Worm (Caenorhabditis elegans): Measurements from ENCODE around the gene acl-14.

acl-14 gene

ce11 chrV:9349687-9350086 lies 16.3 kb upstream of the acl-14 start, which contains the start of gene srx-47:
TSS of gene srx-47 (plus strand) at chrV:9349987.
- TF ChIP-seq W03F9.2 (tag; optimal IDR thresholded peaks at IDR 0.05) (no peak), dao-5 (tag; optimal IDR thresholded peaks at IDR 0.05) (no peak), him-1 (tag; optimal IDR thresholded peaks at IDR 0.05) (no peak)

- TF ChIP-seq him-1 (tag; optimal IDR thresholded peaks at IDR 0.05): no peak
- TF ChIP-seq W03F9.2 (tag; optimal IDR thresholded peaks at IDR 0.05): no peak
These were observed 13.4 kb upstream of the acl-14 start, which contains the start of the genes K07B1.7 and try-5 for ce11 chrV:9346804-9347203. TSS of gene K07B1.7 (minus strand) at chrV:9346962. TSS of gene try-5 (plus strand) at chrV:9347044.

- TF ChIP-seq W03F9.2 (tag; optimal IDR thresholded peaks at IDR 0.05) (peak; percentile 89), dao-5 (tag; optimal IDR thresholded peaks at IDR 0.05) (no peak), him-1 (tag; optimal IDR thresholded peaks at IDR 0.05) (peak; percentile 96)
These were observed 10.5 kb upstream of the acl-14 start, which contains the start of gene tos-1 for ce11 chrV:9343629-9344624. TSS of gene tos-1 (minus strand) at chrV:9344203.

ce11 chrV:9342965-9343628 lies 9.7 kb upstream of the acl-14 start:
- no peak for TF ChIP-seq W03F9.2 (tag; optimal IDR thresholded peaks at IDR 0.05)
- no peak for TF ChIP-seq dao-5 (tag; optimal IDR thresholded peaks at IDR 0.05)
- TF ChIP-seq him-1 (tag; optimal IDR thresholded peaks at IDR 0.05): no peak

- no peak for TF ChIP-seq dao-5 (tag; optimal IDR thresholded peaks at IDR 0.05)
- no peak for TF ChIP-seq W03F9.2 (tag; optimal IDR thresholded peaks at IDR 0.05)
- TF ChIP-seq him-1 (tag; optimal IDR thresholded peaks at IDR 0.05): no peak
These were observed 6.9 kb upstream of the acl-14 start for ce11 chrV:9340318-9340717.

- TF ChIP-seq W03F9.2 (tag; optimal IDR thresholded peaks at IDR 0.05): no peak
- TF ChIP-seq him-1 (tag; optimal IDR thresholded peaks at IDR 0.05): no peak
These were observed 5.0 kb upstream of the acl-14 start for ce11 chrV:9338452-9338851.

ce11 chrV:9336462-9336861 lies 3.0 kb upstream of the acl-14 start, which contains the start of gene coq-6:
TSS of gene coq-6 (plus strand) at chrV:9336762.
- TF ChIP-seq W03F9.2 (tag; optimal IDR thresholded peaks at IDR 0.05) (no peak), dao-5 (tag; optimal IDR thresholded peaks at IDR 0.05) (no peak), him-1 (tag; optimal IDR thresholded peaks at IDR 0.05) (no peak)

ce11 chrV:9334216-9334615 lies 785 bp upstream of the acl-14 start, which contains the start of gene ucp-4:
TSS of gene ucp-4 (plus strand) at chrV:9334298.
- TF ChIP-seq dao-5 (tag; optimal IDR thresholded peaks at IDR 0.05) (no peak), him-1 (tag; optimal IDR thresholded peaks at IDR 0.05) (no peak), W03F9.2 (tag; optimal IDR thresholded peaks at IDR 0.05) (peak; percentile 29)

ce11 chrV:9332611-9333315 lies 668 bp downstream of the acl-14 start:
- TF ChIP-seq him-1 (tag; optimal IDR thresholded peaks at IDR 0.05) (no peak), W03F9.2 (tag; optimal IDR thresholded peaks at IDR 0.05) (no peak), dao-5 (tag; optimal IDR thresholded peaks at IDR 0.05) (no peak)

- TF ChIP-seq W03F9.2 (tag; optimal IDR thresholded peaks at IDR 0.05) (no peak), him-1 (tag; optimal IDR thresholded peaks at IDR 0.05) (no peak), dao-5 (tag; optimal IDR thresholded peaks at IDR 0.05) (no peak)
These were observed 4.0 kb downstream of the acl-14 start for ce11 chrV:9329245-9329979.

- TF ChIP-seq him-1 (tag; optimal IDR thresholded peaks at IDR 0.05) (no peak), dao-5 (tag; optimal IDR thresholded peaks at IDR 0.05) (no peak), W03F9.2 (tag; optimal IDR thresholded peaks at IDR 0.05) (no peak)
These were observed 4.8 kb downstream of the acl-14 start, which contains the start of gene K07B1.4 for ce11 chrV:9328670-9329069. TSS of gene K07B1.4 (plus strand) at chrV:9328970.

ce11 chrV:9327691-9328090 lies 5.7 kb downstream of the acl-14 start:
- TF ChIP-seq W03F9.2 (tag; optimal IDR thresholded peaks at IDR 0.05): no peak
- no peak for TF ChIP-seq dao-5 (tag; optimal IDR thresholded peaks at IDR 0.05)
- TF ChIP-seq him-1 (tag; optimal IDR thresholded peaks at IDR 0.05): no peak

- TF ChIP-seq him-1 (tag; optimal IDR thresholded peaks at IDR 0.05) (no peak), dao-5 (tag; optimal IDR thresholded peaks at IDR 0.05) (peak; percentile 20), W03F9.2 (tag; optimal IDR thresholded peaks at IDR 0.05) (no peak)
These were observed 6.5 kb downstream of the acl-14 start for ce11 chrV:9326903-9327302.

Measured in whole organism, L4/young adult.